Fruit fly (Drosophila melanogaster) whole organism, embryonic: ENCODE data around the gene nudC.

Experiments
- CG10209 ChIP-seq: fragments of 200-800 bp; sonication (Bioruptor generic); optimal IDR thresholded peaks from 3 replicates; lab custom pipeline; 2017; ENCODE audit warnings: missing biosample characterization, mild to moderate bottlenecking, missing genetic modification characterization, missing genetic modification reagents
- CG10543 ChIP-seq: fragments of 200-800 bp; sonication (Bioruptor generic); optimal IDR thresholded peaks from 3 replicates; lab custom pipeline; 2017; ENCODE audit warnings: missing biosample characterization, mild to moderate bottlenecking, missing genetic modification characterization, moderate library complexity
- CG10654 ChIP-seq: fragments of 200-800 bp; sonication (Bioruptor generic); optimal IDR thresholded peaks from 2 replicates; lab custom pipeline; 2016; ENCODE audit warnings: missing biosample characterization, missing genetic modification characterization
- CG10959 ChIP-seq: fragments of 200-800 bp; sonication (Bioruptor generic); IDR thresholded peaks from 2 replicates; pipeline ENCODE4 v1.3.6; 2022; ENCODE audit warnings: missing biosample characterization, missing genetic modification characterization
- CG11723 ChIP-seq: fragments of 200-800 bp; sonication (Bioruptor generic); optimal IDR thresholded peaks from 2 replicates; lab custom pipeline; 2017; ENCODE audit warnings: missing biosample characterization, mild to moderate bottlenecking, missing genetic modification characterization
- CG13424 ChIP-seq: fragments of 200-800 bp; sonication (Bioruptor generic); optimal IDR thresholded peaks from 2 replicates; lab custom pipeline; 2019; ENCODE audit warnings: missing biosample characterization, mild to moderate bottlenecking, missing genetic modification characterization, moderate library complexity
- CG17612 ChIP-seq: fragments of 200-800 bp; sonication (Bioruptor generic); IDR thresholded peaks from 2 replicates; pipeline ENCODE4 v1.3.6; 2022; ENCODE audit warnings: missing biosample characterization, missing genetic modification characterization
- CG17802 ChIP-seq: fragments of 200-800 bp; sonication (Bioruptor generic); optimal IDR thresholded peaks from 2 replicates; lab custom pipeline; 2018; ENCODE audit warnings: missing biosample characterization, mild to moderate bottlenecking, missing genetic modification characterization, moderate library complexity
- CG30020 ChIP-seq: fragments of 200-800 bp; optimal IDR thresholded peaks from 2 replicates; lab custom pipeline; 2019; ENCODE audit warnings: missing biosample characterization, mild to moderate bottlenecking, missing genetic modification characterization, moderate library complexity
- CG30403 ChIP-seq: fragments of 200-800 bp; sonication (Bioruptor generic); optimal IDR thresholded peaks from 3 replicates; lab custom pipeline; 2016; ENCODE audit warnings: missing biosample characterization, missing genetic modification characterization
- CG3163 ChIP-seq: fragments of 200-800 bp; sonication (Bioruptor generic); optimal IDR thresholded peaks from 3 replicates; lab custom pipeline; 2016; ENCODE audit warnings: missing biosample characterization, missing genetic modification characterization
- CG3995 ChIP-seq: fragments of 200-800 bp; sonication (Bioruptor generic); optimal IDR thresholded peaks from 3 replicates; lab custom pipeline; 2016; ENCODE audit warnings: missing biosample characterization, missing genetic modification characterization
- CG4328 ChIP-seq: fragments of 200-800 bp; sonication (Bioruptor generic); optimal IDR thresholded peaks from 3 replicates; lab custom pipeline; 2017; ENCODE audit warnings: missing biosample characterization, missing genetic modification reagents, missing genetic modification characterization
- CG9437 ChIP-seq: fragments of 200-800 bp; sonication (Bioruptor generic); optimal IDR thresholded peaks from 2 replicates; lab custom pipeline; 2018; ENCODE audit warnings: missing biosample characterization, mild to moderate bottlenecking, missing genetic modification characterization
- CkIIα-i1 ChIP-seq: fragments of 200-800 bp; sonication (Bioruptor generic); IDR thresholded peaks from 2 replicates; pipeline ENCODE4 v1.3.6; 2022; ENCODE audit warnings: missing biosample characterization, missing genetic modification characterization
- D19A ChIP-seq: fragments of 200-800 bp; optimal IDR thresholded peaks from 3 replicates; lab custom pipeline; 2019; ENCODE audit warnings: missing biosample characterization, mild to moderate bottlenecking, missing genetic modification characterization, moderate library complexity
- Dad ChIP-seq: fragments of 200-800 bp; sonication (Bioruptor generic); optimal IDR thresholded peaks from 3 replicates; lab custom pipeline; 2016; ENCODE audit warnings: missing biosample characterization, missing genetic modification characterization
- Hmx ChIP-seq: fragments of 200-800 bp; sonication (Bioruptor generic); optimal IDR thresholded peaks from 2 replicates; lab custom pipeline; 2016; ENCODE audit warnings: missing biosample characterization, missing genetic modification characterization
- Hsf ChIP-seq: fragments of 200-800 bp; sonication (Bioruptor generic); optimal IDR thresholded peaks from 3 replicates; lab custom pipeline; 2016; ENCODE audit warnings: missing biosample characterization, missing genetic modification characterization
- Jarid2 ChIP-seq: fragments of 200-800 bp; sonication (Bioruptor generic); optimal IDR thresholded peaks from 3 replicates; lab custom pipeline; 2017; ENCODE audit warnings: mild to moderate bottlenecking, missing biosample characterization, missing genetic modification reagents, missing genetic modification characterization
- MBD-R2 ChIP-seq: fragments of 200-800 bp; sonication (Bioruptor generic); IDR thresholded peaks from 2 replicates; pipeline ENCODE4 v1.3.6; 2022; ENCODE audit warnings: missing biosample characterization, missing genetic modification characterization
- Myb ChIP-seq: fragments of 200-800 bp; sonication (Bioruptor generic); optimal IDR thresholded peaks from 2 replicates; lab custom pipeline; 2016; ENCODE audit warnings: missing biosample characterization, missing genetic modification characterization
- Neu2 ChIP-seq: fragments of 200-800 bp; sonication (Bioruptor generic); optimal IDR thresholded peaks from 3 replicates; lab custom pipeline; 2016; ENCODE audit warnings: missing biosample characterization, missing genetic modification characterization, borderline replicate concordance
- Oaz ChIP-seq: fragments of 200-800 bp; sonication (Bioruptor generic); IDR thresholded peaks from 2 replicates; pipeline ENCODE4 v1.3.6; 2022; ENCODE audit warnings: missing biosample characterization, missing genetic modification characterization
- Poxn ChIP-seq: fragments of 200-800 bp; sonication (Bioruptor generic); IDR thresholded peaks from 2 replicates; pipeline ENCODE4 v1.3.6; 2022; ENCODE audit warnings: missing biosample characterization, missing genetic modification characterization
- Rfx ChIP-seq: fragments of 200-800 bp; sonication (Bioruptor generic); IDR thresholded peaks from 2 replicates; pipeline ENCODE4 v1.3.6; 2022; ENCODE audit warnings: missing biosample characterization, missing genetic modification characterization
- Side ChIP-seq: fragments of 200-800 bp; sonication (Bioruptor generic); optimal IDR thresholded peaks from 2 replicates; lab custom pipeline; 2016; ENCODE audit warnings: missing biosample characterization, missing genetic modification characterization
- Sin3A ChIP-seq: fragments of >200 bp; optimal IDR thresholded peaks from 2 replicates; lab custom pipeline; 2018
- Six4 ChIP-seq: fragments of 200-800 bp; sonication (Bioruptor generic); optimal IDR thresholded peaks from 2 replicates; lab custom pipeline; 2016; ENCODE audit warnings: missing biosample characterization, missing genetic modification characterization
- Spps ChIP-seq: fragments of 200-800 bp; sonication (Bioruptor generic); optimal IDR thresholded peaks from 2 replicates; lab custom pipeline; 2018; ENCODE audit warnings: missing biosample characterization, mild to moderate bottlenecking, missing genetic modification characterization
- Tbp ChIP-seq: fragments of >200 bp; optimal IDR thresholded peaks from 2 replicates; lab custom pipeline; 2018; ENCODE audit warnings: missing biosample characterization, missing genetic modification characterization
- bigmax ChIP-seq: fragments of 200-800 bp; sonication (Bioruptor generic); optimal IDR thresholded peaks from 2 replicates; lab custom pipeline; 2018; ENCODE audit warnings: missing biosample characterization, mild to moderate bottlenecking, missing genetic modification characterization
- chn ChIP-seq: fragments of 200-800 bp; sonication (Bioruptor generic); optimal IDR thresholded peaks from 2 replicates; lab custom pipeline; 2016; ENCODE audit warnings: missing biosample characterization, missing genetic modification characterization
- croc ChIP-seq: fragments of 200-800 bp; sonication (Bioruptor generic); conservative IDR thresholded peaks from 3 replicates; pipeline ENCODE4 v1.3.6; 2022; ENCODE audit warnings: missing biosample characterization, missing genetic modification characterization
- disco-r ChIP-seq: fragments of 200-800 bp; sonication (Bioruptor generic); optimal IDR thresholded peaks from 2 replicates; lab custom pipeline; 2016; ENCODE audit warnings: missing biosample characterization, missing genetic modification characterization
- fru ChIP-seq: fragments of >200 bp; optimal IDR thresholded peaks from 2 replicates; lab custom pipeline; 2017
- gce ChIP-seq: fragments of 200-800 bp; sonication (Bioruptor generic); IDR thresholded peaks from 3 replicates; pipeline ENCODE4 v1.3.6; 2022; ENCODE audit warnings: missing biosample characterization, missing genetic modification characterization
- gcm ChIP-seq: fragments of 200-800 bp; sonication (Bioruptor generic); optimal IDR thresholded peaks from 2 replicates; lab custom pipeline; 2019; ENCODE audit warnings: missing biosample characterization, mild to moderate bottlenecking, missing genetic modification characterization, moderate library complexity
- grau ChIP-seq: fragments of 200-800 bp; optimal IDR thresholded peaks from 3 replicates; lab custom pipeline; 2019; ENCODE audit warnings: missing biosample characterization, mild to moderate bottlenecking, missing genetic modification characterization, moderate library complexity
- ken ChIP-seq: fragments of 200-800 bp; sonication (Bioruptor generic); IDR thresholded peaks from 3 replicates; pipeline ENCODE4 v1.3.6; 2022; ENCODE audit warnings: missing biosample characterization, missing genetic modification characterization
- mirr ChIP-seq: fragments of 200-800 bp; sonication (Bioruptor generic); optimal IDR thresholded peaks from 3 replicates; lab custom pipeline; 2018; ENCODE audit warnings: missing biosample characterization, mild to moderate bottlenecking, missing genetic modification characterization
- nau ChIP-seq: fragments of 200-800 bp; sonication (Bioruptor generic); optimal IDR thresholded peaks from 3 replicates; lab custom pipeline; 2017; ENCODE audit warnings: missing biosample characterization, mild to moderate bottlenecking, missing genetic modification characterization, missing genetic modification reagents
- shn ChIP-seq: fragments of 200-800 bp; sonication (Bioruptor generic); optimal IDR thresholded peaks from 3 replicates; lab custom pipeline; 2016; ENCODE audit warnings: missing biosample characterization, missing genetic modification characterization
- sim ChIP-seq: fragments of 200-800 bp; sonication (Bioruptor generic); IDR thresholded peaks from 2 replicates; pipeline ENCODE4 v1.3.6; 2022; ENCODE audit warnings: missing biosample characterization, missing genetic modification characterization
- sisA ChIP-seq: fragments of 200-800 bp; sonication (Bioruptor generic); IDR thresholded peaks from 2 replicates; pipeline ENCODE4 v1.3.6; 2022; ENCODE audit warnings: missing biosample characterization, missing genetic modification characterization
- slou ChIP-seq: fragments of 200-800 bp; sonication (Bioruptor generic); optimal IDR thresholded peaks from 3 replicates; lab custom pipeline; 2016; ENCODE audit warnings: missing biosample characterization, missing genetic modification characterization
- stc ChIP-seq: fragments of 200-800 bp; sonication (Bioruptor generic); IDR thresholded peaks from 2 replicates; pipeline ENCODE4 v1.3.6; 2022; ENCODE audit warnings: missing biosample characterization, missing genetic modification characterization
- tap ChIP-seq: fragments of 200-800 bp; optimal IDR thresholded peaks from 3 replicates; lab custom pipeline; 2019; ENCODE audit warnings: missing biosample characterization, mild to moderate bottlenecking, missing genetic modification characterization, moderate library complexity
- vnd ChIP-seq: fragments of 200-800 bp; sonication (Bioruptor generic); IDR thresholded peaks from 3 replicates; pipeline ENCODE4 v1.3.6; 2022; ENCODE audit warnings: missing biosample characterization, missing genetic modification characterization; ENCODE audit not compliant: partially characterized antibody
- yki ChIP-seq: fragments of >200 bp; optimal IDR thresholded peaks from 3 replicates; lab custom pipeline; 2018
- zfh2 ChIP-seq: fragments of 200-800 bp; sonication (Bioruptor generic); optimal IDR thresholded peaks from 2 replicates; lab custom pipeline; 2016; ENCODE audit warnings: missing biosample characterization, missing genetic modification characterization

nudC gene

dm6 chr3L:16801499-16802452, 3.0 kb upstream of the nudC start (continued):
- TF ChIP-seq gce (GFP tag; lab: Robert Waterston, UW) (no peak), CG30403 (GFP tag; lab: Kevin White, UChicago) (peak; percentile 60), CG17802 (tag; lab: Kevin White, UChicago) (no peak), Myb (GFP tag; lab: Kevin White, UChicago) (no peak), Jarid2 (GFP tag; lab: Kevin White, UChicago) (no peak), Six4 (peak; percentile 32), MBD-R2 (GFP tag; lab: Robert Waterston, UW) (no peak; the same call in 1 of the 2 replicates), chn (GFP tag; lab: Kevin White, UChicago) (peak; percentile 38), Neu2 (GFP tag; lab: Kevin White, UChicago) (no peak), CG10654 (GFP tag; lab: Kevin White, UChicago) (no peak), croc (GFP tag; lab: Robert Waterston, UW) (peak; percentile 31; the same call in 1 of the 3 replicates), Oaz (GFP tag; lab: Robert Waterston, UW) (no peak), grau (tag; lab: Kevin White, UChicago) (peak; percentile 58), CG10209 (GFP tag; lab: Kevin White, UChicago) (peak; percentile 61), CkIIα-i1 (no peak), ken (GFP tag; lab: Robert Waterston, UW) (no peak), CG3995 (GFP tag; lab: Kevin White, UChicago) (no peak), slou (peak; percentile 38), CG30020 (tag; lab: Kevin White, UChicago) (no peak), Spps (peak; percentile 37), Rfx (peak; percentile 32; the same call in 1 of the 2 replicates), mirr (GFP tag; lab: Kevin White, UChicago) (peak; percentile 37), vnd (GFP tag; lab: Robert Waterston, UW) (no peak), shn (peak; percentile 5), zfh2 (GFP tag; lab: Kevin White, UChicago) (peak; percentile 12), yki (lab: Kevin White, UChicago) (no peak), Hsf (GFP tag; lab: Kevin White, UChicago) (peak; percentile 57), sim (GFP tag; lab: Robert Waterston, UW) (no peak), Dad (GFP tag; lab: Kevin White, UChicago) (no peak), nau (peak; percentile 40), sisA (peak; percentile 61), stc (GFP tag; lab: Robert Waterston, UW) (peak; percentile 26; the same call in 1 of the 2 replicates), Side (GFP tag; lab: Kevin White, UChicago) (no peak), CG10543 (GFP tag; lab: Kevin White, UChicago) (peak; percentile 6), CG4328 (GFP tag; lab: Kevin White, UChicago) (no peak), Tbp (no peak), Poxn (GFP tag; lab: Robert Waterston, UW) (no peak), CG3163 (GFP tag; lab: Kevin White, UChicago) (no peak), CG10959 (no peak), gcm (GFP tag; lab: Kevin White, UChicago) (no peak), CG17612 (GFP tag; lab: Robert Waterston, UW) (no peak), Hmx (no peak), D19A (tag; lab: Kevin White, UChicago) (peak; percentile 42), Sin3A (lab: Kevin White, UChicago) (no peak), fru (lab: Kevin White, UChicago) (no peak), bigmax (GFP tag; lab: Kevin White, UChicago) (no peak), CG13424 (tag; lab: Kevin White, UChicago) (peak; percentile 48), CG11723 (GFP tag; lab: Kevin White, UChicago) (no peak), tap (no peak), CG9437 (GFP tag; lab: Kevin White, UChicago) (peak; percentile 48), disco-r (no peak)
